Fruit fly (Drosophila melanogaster) whole organism, adult: ENCODE data around the gene AOX4.
A peak's percentile ranks its signal among the peaks of the same experiment; 100 is the strongest.

Source experiments
- CG11617 ChIP-seq: fragments of 200-800 bp; sonication (Bioruptor generic); optimal IDR thresholded peaks from 2 replicates; lab custom pipeline; 2017; ENCODE audit warnings: mild to moderate bottlenecking, missing biosample characterization, missing genetic modification reagents, missing genetic modification characterization
- CG12768 ChIP-seq: fragments of 200-800 bp; sonication (Bioruptor generic); optimal IDR thresholded peaks from 2 replicates; lab custom pipeline; 2017; ENCODE audit warnings: missing biosample characterization, missing genetic modification characterization, mild to moderate bottlenecking, moderate library complexity, missing genetic modification reagents
- CG14711 ChIP-seq: fragments of 200-800 bp; sonication (Bioruptor generic); optimal IDR thresholded peaks from 2 replicates; lab custom pipeline; 2018; ENCODE audit warnings: missing biosample characterization, mild to moderate bottlenecking, missing genetic modification characterization, moderate library complexity
- CG1620 ChIP-seq: fragments of 200-800 bp; sonication (Bioruptor generic); optimal IDR thresholded peaks from 2 replicates; lab custom pipeline; 2016; ENCODE audit warnings: missing biosample characterization, missing genetic modification characterization
- CG33017 ChIP-seq: fragments of 200-800 bp; sonication (Bioruptor generic); optimal IDR thresholded peaks from 2 replicates; lab custom pipeline; 2018; ENCODE audit warnings: missing biosample characterization, mild to moderate bottlenecking, missing genetic modification characterization, moderate library complexity
- CG5204 ChIP-seq: fragments of 200-800 bp; sonication (Bioruptor generic); optimal IDR thresholded peaks from 2 replicates; lab custom pipeline; 2016; ENCODE audit warnings: missing biosample characterization, missing genetic modification characterization
- CG7045 ChIP-seq: fragments of 200-800 bp; sonication (Bioruptor generic); optimal IDR thresholded peaks from 2 replicates; lab custom pipeline; 2017; ENCODE audit warnings: missing biosample characterization, mild to moderate bottlenecking, missing genetic modification characterization
- CG7101 ChIP-seq: fragments of 200-800 bp; sonication (Bioruptor generic); optimal IDR thresholded peaks from 2 replicates; lab custom pipeline; 2018; ENCODE audit warnings: missing biosample characterization, mild to moderate bottlenecking, missing genetic modification characterization, moderate library complexity
- Clk ChIP-seq: fragments of 200-800 bp; sonication (Bioruptor generic); optimal IDR thresholded peaks from 2 replicates; lab custom pipeline; 2017; ENCODE audit warnings: missing biosample characterization, missing genetic modification characterization
- Crg-1 ChIP-seq: fragments of 200-800 bp; sonication (Bioruptor generic); optimal IDR thresholded peaks from 2 replicates; lab custom pipeline; 2016; ENCODE audit warnings: missing biosample characterization, missing genetic modification characterization
- Hr96 ChIP-seq: fragments of 200-800 bp; sonication (Bioruptor generic); optimal IDR thresholded peaks from 2 replicates; lab custom pipeline; 2016; ENCODE audit warnings: missing biosample characterization, missing genetic modification characterization
- Mnt ChIP-seq: fragments of 200-800 bp; sonication (Bioruptor generic); optimal IDR thresholded peaks from 2 replicates; lab custom pipeline; 2016; ENCODE audit warnings: missing biosample characterization, mild to moderate bottlenecking, missing genetic modification characterization
- bab1 ChIP-seq: fragments of 200-800 bp; sonication (Bioruptor generic); optimal IDR thresholded peaks from 3 replicates; lab custom pipeline; 2019; ENCODE audit warnings: missing biosample characterization, mild to moderate bottlenecking, missing genetic modification characterization, moderate library complexity
- cic ChIP-seq: fragments of 200-800 bp; sonication (Bioruptor generic); optimal IDR thresholded peaks from 2 replicates; lab custom pipeline; 2017; ENCODE audit warnings: missing biosample characterization, mild to moderate bottlenecking, missing genetic modification characterization, moderate library complexity
- cnc ChIP-seq, 2 experiments: fragments of >200 bp; optimal IDR thresholded peaks; 2 replicates each; lab custom pipeline; 2017
- kay ChIP-seq: fragments of 200-800 bp; sonication (Bioruptor generic); peaks from one replicate; lab custom pipeline; 2016; ENCODE audit warnings: missing biosample characterization, missing genetic modification characterization, borderline replicate concordance
- ovo ChIP-seq: fragments of 200-800 bp; sonication (Bioruptor generic); optimal IDR thresholded peaks from 2 replicates; lab custom pipeline; 2016; ENCODE audit warnings: missing biosample characterization, missing genetic modification characterization
- pad ChIP-seq: fragments of 200-800 bp; sonication (Bioruptor generic); optimal IDR thresholded peaks from 3 replicates; lab custom pipeline; 2017; ENCODE audit warnings: missing biosample characterization, missing genetic modification characterization, mild to moderate bottlenecking, moderate library complexity, missing genetic modification reagents
- tj ChIP-seq: fragments of 200-800 bp; sonication (Bioruptor generic); optimal IDR thresholded peaks from 3 replicates; lab custom pipeline; 2017; ENCODE audit warnings: missing biosample characterization, mild to moderate bottlenecking, missing genetic modification characterization, moderate library complexity
- toe ChIP-seq: fragments of 200-800 bp; sonication (Bioruptor generic); optimal IDR thresholded peaks from 2 replicates; lab custom pipeline; 2016; ENCODE audit warnings: missing biosample characterization, missing genetic modification characterization

Gene AOX4

dm6 chr3R:15536918-15537716, 15.5 kb downstream of the AOX4 start, which contains the start of gene AOX1:
Gene AOX1, minus strand, starts transcription at chr3R:15537292.
- TF ChIP-seq CG7101 (tag; lab: Kevin White, UChicago) (no peak), kay (GFP tag; lab: Kevin White, UChicago) (peak; percentile 60), ovo (no peak), Mnt (GFP tag; lab: Kevin White, UChicago) (peak; percentile 38), CG12768 (peak; percentile 29), tj (peak; percentile 11), CG7045 (GFP tag; lab: Kevin White, UChicago) (no peak), cic (GFP tag; lab: Kevin White, UChicago) (peak; percentile 59), Hr96 (GFP tag; lab: Kevin White, UChicago) (peak; percentile 17), CG5204 (no peak), pad (peak; percentile 70), cnc (optimal IDR thresholded peaks at IDR 0.05; lab: Kevin White, UChicago) (no peak)

dm6 chr3R:15531373-15531772, 21.3 kb downstream of the AOX4 start, which contains the start of gene CG31296:
Gene CG31296, minus strand, starts transcription at chr3R:15531473.
- TF ChIP-seq Hr96 (GFP tag; lab: Kevin White, UChicago) (no peak), ovo (no peak), kay (GFP tag; lab: Kevin White, UChicago) (no peak), CG7101 (tag; lab: Kevin White, UChicago) (no peak), Crg-1 (no peak), CG1620 (GFP tag; lab: Kevin White, UChicago) (no peak), cnc (optimal IDR thresholded peaks at IDR 0.05; lab: Kevin White, UChicago) (no peak), CG5204 (no peak), tj (no peak), CG11617 (GFP tag; lab: Kevin White, UChicago) (no peak), bab1 (GFP tag; lab: Kevin White, UChicago) (no peak), CG12768 (no peak), pad (no peak), CG7045 (GFP tag; lab: Kevin White, UChicago) (no peak), Mnt (GFP tag; lab: Kevin White, UChicago) (no peak)

dm6 chr3R:15517113-15517512, 35.5 kb downstream of the AOX4 start:
- TF ChIP-seq tj (no peak), Clk (no peak), bab1 (GFP tag; lab: Kevin White, UChicago) (no peak), CG11617 (GFP tag; lab: Kevin White, UChicago) (no peak), CG12768 (no peak)

dm6 chr3R:15513208-15513607, 39.4 kb downstream of the AOX4 start:
- TF ChIP-seq cnc (optimal IDR thresholded peaks at IDR 0.05; lab: Kevin White, UChicago) (no peak), CG12768 (no peak), kay (GFP tag; lab: Kevin White, UChicago) (no peak), CG7045 (GFP tag; lab: Kevin White, UChicago) (no peak), CG5204 (no peak)

dm6 chr3R:15512249-15512648, 40.4 kb downstream of the AOX4 start:
- TF ChIP-seq cic (GFP tag; lab: Kevin White, UChicago) = no peak
- no peak for TF ChIP-seq ovo
- TF ChIP-seq Clk = no peak
- TF ChIP-seq CG14711 (tag; lab: Kevin White, UChicago) = no peak
- no peak for TF ChIP-seq bab1 (GFP tag; lab: Kevin White, UChicago)
- TF ChIP-seq CG5204 = no peak
- no peak for TF ChIP-seq cnc (optimal IDR thresholded peaks at IDR 0.05; lab: Kevin White, UChicago)
- TF ChIP-seq CG7101 (tag; lab: Kevin White, UChicago) = no peak
- TF ChIP-seq CG11617 (GFP tag; lab: Kevin White, UChicago) = no peak
- no peak for TF ChIP-seq toe
- no peak for TF ChIP-seq tj
- no peak for TF ChIP-seq pad
- TF ChIP-seq CG33017 (tag; lab: Kevin White, UChicago) = no peak
- TF ChIP-seq Crg-1 = no peak
- no peak for TF ChIP-seq CG7045 (GFP tag; lab: Kevin White, UChicago)
- no peak for TF ChIP-seq CG12768

dm6 chr3R:15509817-15510216, 42.8 kb downstream of the AOX4 start, which contains the start of gene CG44013:
Gene CG44013, minus strand, starts transcription at chr3R:15509917.
- TF ChIP-seq CG11617 (GFP tag; lab: Kevin White, UChicago) (no peak), cnc (optimal IDR thresholded peaks at IDR 0.05; lab: Kevin White, UChicago) (no peak), CG1620 (GFP tag; lab: Kevin White, UChicago) (no peak), bab1 (GFP tag; lab: Kevin White, UChicago) (no peak), ovo (no peak)

dm6 chr3R:15508631-15509030, 44.0 kb downstream of the AOX4 start, which contains the start of gene CG44014:
Gene CG44014, minus strand, starts transcription at chr3R:15508886.
- TF ChIP-seq Mnt (GFP tag; lab: Kevin White, UChicago) (no peak), cnc (optimal IDR thresholded peaks at IDR 0.05; lab: Kevin White, UChicago) (no peak), CG14711 (tag; lab: Kevin White, UChicago) (no peak), pad (no peak), CG11617 (GFP tag; lab: Kevin White, UChicago) (no peak), CG5204 (no peak), kay (GFP tag; lab: Kevin White, UChicago) (peak; percentile 33), Crg-1 (no peak), toe (no peak), tj (no peak), cic (GFP tag; lab: Kevin White, UChicago) (peak; percentile 49), CG7101 (tag; lab: Kevin White, UChicago) (no peak), bab1 (GFP tag; lab: Kevin White, UChicago) (no peak), Hr96 (GFP tag; lab: Kevin White, UChicago) (no peak), CG33017 (tag; lab: Kevin White, UChicago) (no peak), Clk (no peak), CG1620 (GFP tag; lab: Kevin White, UChicago) (no peak), ovo (no peak), CG7045 (GFP tag; lab: Kevin White, UChicago) (no peak), CG12768 (peak; percentile 4)
